Fruit fly (Drosophila melanogaster) whole organism, embryonic: ENCODE measurements around the gene CG15602.

Experiments used
- B-H1 ChIP-seq: fragments of 200-800 bp; sonication (Bioruptor generic); IDR thresholded peaks from 3 replicates; pipeline ENCODE4 v1.3.6; 2022; ENCODE audit warnings: missing biosample characterization, missing genetic modification characterization
- CG10274 ChIP-seq: fragments of 200-800 bp; sonication (Bioruptor generic); optimal IDR thresholded peaks from 3 replicates; lab custom pipeline; 2017; ENCODE audit warnings: missing biosample characterization, mild to moderate bottlenecking, missing genetic modification characterization
- CG10431 ChIP-seq: fragments of 200-800 bp; sonication (Bioruptor generic); optimal IDR thresholded peaks from 3 replicates; lab custom pipeline; 2018; ENCODE audit warnings: missing biosample characterization, mild to moderate bottlenecking, missing genetic modification characterization
- CG12219 ChIP-seq: fragments of 200-800 bp; sonication (Bioruptor generic); optimal IDR thresholded peaks from 3 replicates; lab custom pipeline; 2018; ENCODE audit warnings: missing biosample characterization, mild to moderate bottlenecking, missing genetic modification characterization
- CG14014 ChIP-seq: fragments of 200-800 bp; sonication (Bioruptor generic); IDR thresholded peaks from 2 replicates; pipeline ENCODE4 v1.3.6; 2022; ENCODE audit warnings: missing biosample characterization, missing genetic modification characterization
- CG15514 ChIP-seq: fragments of 200-800 bp; sonication (Bioruptor generic); optimal IDR thresholded peaks from 3 replicates; lab custom pipeline; 2017; ENCODE audit warnings: missing biosample characterization, missing genetic modification characterization, mild to moderate bottlenecking, moderate library complexity, missing genetic modification reagents
- CG17385 ChIP-seq: fragments of 200-800 bp; sonication (Bioruptor generic); optimal IDR thresholded peaks from 3 replicates; lab custom pipeline; 2018; ENCODE audit warnings: missing biosample characterization, mild to moderate bottlenecking, missing genetic modification characterization
- CG2116 ChIP-seq: fragments of 200-800 bp; sonication (Bioruptor generic); optimal IDR thresholded peaks from 3 replicates; lab custom pipeline; 2018; ENCODE audit warnings: missing biosample characterization, mild to moderate bottlenecking, missing genetic modification characterization
- CG2678 ChIP-seq: fragments of 200-800 bp; sonication (Bioruptor generic); optimal IDR thresholded peaks from 3 replicates; lab custom pipeline; 2019; ENCODE audit warnings: missing biosample characterization, mild to moderate bottlenecking, missing genetic modification characterization, moderate library complexity
- CG3847 ChIP-seq: fragments of 200-800 bp; sonication (Bioruptor generic); IDR thresholded peaks from 2 replicates; pipeline ENCODE4 v1.3.6; 2022; ENCODE audit warnings: missing biosample characterization, missing genetic modification characterization
- CG4617 ChIP-seq: fragments of 200-800 bp; sonication (Bioruptor generic); optimal IDR thresholded peaks from 3 replicates; lab custom pipeline; 2016; ENCODE audit warnings: missing biosample characterization, missing genetic modification characterization, borderline replicate concordance
- CG5953 ChIP-seq: fragments of 200-800 bp; sonication (Bioruptor generic); IDR thresholded peaks from 2 replicates; pipeline ENCODE4 v1.3.6; 2022; ENCODE audit warnings: missing biosample characterization, missing genetic modification characterization
- CG6254 ChIP-seq: fragments of 200-800 bp; sonication (Bioruptor generic); optimal IDR thresholded peaks from 3 replicates; lab custom pipeline; 2017; ENCODE audit warnings: mild to moderate bottlenecking, missing biosample characterization, missing genetic modification reagents, missing genetic modification characterization
- CG7271 ChIP-seq: fragments of 200-800 bp; sonication (Bioruptor generic); optimal IDR thresholded peaks from 2 replicates; lab custom pipeline; 2018; ENCODE audit warnings: missing biosample characterization, mild to moderate bottlenecking, missing genetic modification characterization, moderate library complexity
- CG7786 ChIP-seq: fragments of 200-800 bp; sonication (Bioruptor generic); optimal IDR thresholded peaks from 2 replicates; lab custom pipeline; 2016; ENCODE audit warnings: missing biosample characterization, missing genetic modification characterization
- CG9609 ChIP-seq: fragments of 200-800 bp; sonication (Bioruptor generic); optimal IDR thresholded peaks from 3 replicates; lab custom pipeline; 2016; ENCODE audit warnings: missing biosample characterization, missing genetic modification characterization
- CG9727 ChIP-seq: fragments of 200-800 bp; sonication (Bioruptor generic); optimal IDR thresholded peaks from 3 replicates; lab custom pipeline; 2017; ENCODE audit warnings: missing biosample characterization, mild to moderate bottlenecking, missing genetic modification characterization
- Chrac-16 ChIP-seq: fragments of 200-800 bp; sonication (Bioruptor generic); optimal IDR thresholded peaks from 3 replicates; lab custom pipeline; 2016; ENCODE audit warnings: missing biosample characterization, missing genetic modification characterization
- D19B ChIP-seq: fragments of 200-800 bp; sonication (Bioruptor generic); optimal IDR thresholded peaks from 2 replicates; lab custom pipeline; 2017; ENCODE audit warnings: missing biosample characterization, mild to moderate bottlenecking, missing genetic modification characterization
- Deaf1 ChIP-seq: fragments of 200-800 bp; optimal IDR thresholded peaks from 3 replicates; lab custom pipeline; 2019; ENCODE audit warnings: missing biosample characterization, mild to moderate bottlenecking, missing genetic modification characterization, moderate library complexity
- Eip74EF ChIP-seq, 2 experiments: fragments of 200-800 bp in 1 of 2; fragments of >200 bp in 1 of 2; sonication (Bioruptor generic) in 1 of 2; optimal IDR thresholded peaks; 2 replicates each; lab custom pipeline; 2017 to 2019; ENCODE audit warnings: missing biosample characterization in 2 of 2, missing genetic modification characterization in 2 of 2, mild to moderate bottlenecking in 1 of 2, moderate library complexity in 1 of 2
- Gug ChIP-seq: fragments of 200-800 bp; sonication (Bioruptor generic); IDR thresholded peaks from 4 replicates; pipeline ENCODE4 v1.3.6; 2022; ENCODE audit warnings: missing biosample characterization, missing genetic modification characterization
- H2.0 ChIP-seq: fragments of 200-800 bp; sonication (Bioruptor generic); IDR thresholded peaks from 2 replicates; pipeline ENCODE4 v1.3.6; 2022; ENCODE audit warnings: missing biosample characterization, missing genetic modification characterization
- Hr3 ChIP-seq: fragments of 200-800 bp; sonication (Bioruptor generic); optimal IDR thresholded peaks from 3 replicates; lab custom pipeline; 2016; ENCODE audit warnings: missing biosample characterization, missing genetic modification characterization
- Hr39 ChIP-seq: fragments of >200 bp; optimal IDR thresholded peaks from 2 replicates; lab custom pipeline; 2017
- Med ChIP-seq: fragments of 200-800 bp; sonication (Bioruptor generic); peaks from one replicate; lab custom pipeline; 2016; ENCODE audit warnings: missing biosample characterization, missing genetic modification characterization, mild to moderate bottlenecking, inconsistent platforms, moderate library complexity
- Meics ChIP-seq: fragments of 200-800 bp; sonication (Bioruptor generic); optimal IDR thresholded peaks from 2 replicates; lab custom pipeline; 2017; ENCODE audit warnings: missing biosample characterization, mild to moderate bottlenecking, missing genetic modification characterization
- NfI ChIP-seq: fragments of 200-800 bp; sonication (Bioruptor generic); optimal IDR thresholded peaks from 3 replicates; lab custom pipeline; 2018; ENCODE audit warnings: missing biosample characterization, mild to moderate bottlenecking, missing genetic modification characterization, moderate library complexity
- Scr ChIP-seq: fragments of 200-800 bp; sonication (Bioruptor generic); IDR thresholded peaks from 2 replicates; pipeline ENCODE4 v1.3.6; 2022; ENCODE audit warnings: missing biosample characterization, missing genetic modification characterization; ENCODE audit not compliant: partially characterized antibody
- ara ChIP-seq: fragments of 200-800 bp; sonication (Bioruptor generic); IDR thresholded peaks from 2 replicates; pipeline ENCODE4 v1.3.6; 2022; ENCODE audit warnings: missing biosample characterization, missing genetic modification characterization
- bbx ChIP-seq: fragments of 200-800 bp; sonication (Bioruptor generic); IDR thresholded peaks from 2 replicates; pipeline ENCODE4 v1.3.6; 2022; ENCODE audit warnings: missing biosample characterization, missing genetic modification characterization; ENCODE audit not compliant: partially characterized antibody
- br ChIP-seq: fragments of >200 bp; optimal IDR thresholded peaks from 2 replicates; lab custom pipeline; 2017
- ind ChIP-seq: fragments of 200-800 bp; sonication (Bioruptor generic); optimal IDR thresholded peaks from 3 replicates; lab custom pipeline; 2016; ENCODE audit warnings: missing biosample characterization, missing genetic modification characterization
- ken ChIP-seq: fragments of 200-800 bp; sonication (Bioruptor generic); IDR thresholded peaks from 3 replicates; pipeline ENCODE4 v1.3.6; 2022; ENCODE audit warnings: missing biosample characterization, missing genetic modification characterization
- nmo ChIP-seq: fragments of 200-800 bp; sonication (Bioruptor generic); optimal IDR thresholded peaks from 2 replicates; lab custom pipeline; 2018; ENCODE audit warnings: missing biosample characterization, mild to moderate bottlenecking, missing genetic modification characterization, moderate library complexity
- schlank ChIP-seq: fragments of 200-800 bp; sonication (Bioruptor generic); optimal IDR thresholded peaks from 2 replicates; lab custom pipeline; 2018; ENCODE audit warnings: missing biosample characterization, mild to moderate bottlenecking, missing genetic modification characterization
- sr ChIP-seq: fragments of 200-800 bp; sonication (Bioruptor generic); IDR thresholded peaks from 3 replicates; pipeline ENCODE4 v1.3.6; 2022; ENCODE audit warnings: missing biosample characterization, missing genetic modification characterization
- zfh1 ChIP-seq: fragments of 200-800 bp; sonication (Bioruptor generic); IDR thresholded peaks from 3 replicates; pipeline ENCODE4 v1.3.6; 2022; ENCODE audit warnings: missing biosample characterization, missing genetic modification characterization

CG15602 gene

DNA sequence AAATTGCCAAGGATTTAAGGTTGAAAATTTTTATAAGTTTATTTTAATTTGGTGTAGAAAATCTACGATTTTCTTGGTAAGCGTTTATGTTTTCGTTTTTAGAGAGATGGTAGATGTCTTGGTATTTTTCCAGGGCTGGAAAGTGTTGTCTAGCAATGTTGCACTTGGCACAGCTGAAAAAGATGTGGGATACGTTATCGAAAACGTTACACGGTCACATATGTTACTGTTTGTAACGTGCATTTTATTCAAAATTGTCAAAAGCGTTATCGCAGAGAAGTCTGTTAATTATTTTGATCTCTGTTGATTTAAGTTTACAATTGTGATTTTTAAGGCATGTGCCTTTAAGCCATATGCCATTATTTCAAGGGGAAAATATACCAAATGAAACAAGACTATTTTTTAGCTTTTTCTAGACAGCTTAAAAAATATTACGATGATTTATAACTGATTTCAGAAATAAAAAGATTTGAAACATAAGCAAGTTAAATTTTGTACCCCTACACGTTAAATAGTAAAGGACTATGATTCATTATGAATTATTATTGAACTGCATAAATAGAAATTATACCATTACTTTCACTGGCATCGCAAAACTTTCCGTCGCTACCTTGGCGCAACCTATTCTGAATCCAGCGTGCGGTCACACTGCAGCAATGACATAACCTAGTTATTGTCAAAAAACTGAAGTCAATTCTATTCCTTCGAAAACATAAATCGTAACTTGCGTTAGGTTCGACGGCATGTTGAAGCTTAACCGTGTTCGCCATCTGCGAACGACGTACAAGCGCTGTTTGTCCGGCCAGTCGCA is 13.6 kb upstream of the CG15602 start, which contains the start of the genes Paf-AHalpha and mRpS30 (continued):
- TF ChIP-seq Meics (GFP tag; lab: Kevin White, UChicago) (no peak), CG7271 (tag; lab: Kevin White, UChicago) (no peak), CG12219 (GFP tag; lab: Kevin White, UChicago) (no peak), CG7786 (GFP tag; lab: Kevin White, UChicago) (no peak), CG2116 (GFP tag; lab: Kevin White, UChicago) (peak; percentile 98), CG2678 (no peak), ara (GFP tag; lab: Robert Waterston, UW) (no peak), D19B (GFP tag; lab: Kevin White, UChicago) (no peak), ken (GFP tag; lab: Robert Waterston, UW) (no peak), CG6254 (GFP tag; lab: Kevin White, UChicago) (no peak), sr (no peak), B-H1 (no peak), Hr39 (lab: Kevin White, UChicago) (no peak), Hr3 (GFP tag; lab: Kevin White, UChicago) (no peak), CG9609 (GFP tag; lab: Kevin White, UChicago) (no peak), Eip74EF (GFP tag; optimal IDR thresholded peaks at IDR 0.05; lab: Kevin White, UChicago) (no peak), schlank (tag; lab: Kevin White, UChicago) (no peak), CG10431 (GFP tag; lab: Kevin White, UChicago) (no peak), CG14014 (GFP tag; lab: Robert Waterston, UW) (no peak), Scr (peak; percentile 14; the same call in 1 of the 2 replicates), zfh1 (GFP tag; lab: Robert Waterston, UW) (0 out of 3 replicates have a peak, but pooled peaks have one; percentile 28)

DNA sequence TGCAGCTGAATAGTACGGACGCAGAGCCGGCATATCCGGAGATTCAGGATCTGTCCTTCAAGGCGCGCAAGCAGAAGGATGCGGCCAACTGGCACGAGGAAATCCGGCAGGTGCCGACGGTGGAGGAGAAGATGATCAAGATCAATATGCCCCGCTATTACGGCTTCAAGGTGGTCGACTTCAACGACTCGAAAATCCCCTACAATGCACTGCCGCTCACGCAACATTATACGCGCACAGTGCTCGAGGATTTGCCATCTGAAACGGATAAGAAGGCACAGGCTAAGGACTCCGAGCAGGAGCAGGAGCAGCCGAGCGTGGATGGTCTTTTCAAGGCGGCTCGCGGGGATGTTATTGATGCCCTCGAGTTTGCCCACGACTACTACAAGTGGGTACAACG is 13.0 kb upstream of the CG15602 start:
- no peak for TF ChIP-seq Chrac-16 (GFP tag; lab: Kevin White, UChicago)
- no peak for TF ChIP-seq CG3847 (GFP tag; lab: Robert Waterston, UW)
- peak; percentile 93 for TF ChIP-seq CG10274 (GFP tag; lab: Kevin White, UChicago)
- peak; percentile 15 for TF ChIP-seq Med (GFP tag; lab: Kevin White, UChicago)
- TF ChIP-seq CG9727 (GFP tag; lab: Kevin White, UChicago) = no peak
- no peak for TF ChIP-seq H2.0 (GFP tag; lab: Robert Waterston, UW)
- TF ChIP-seq ind (GFP tag; lab: Kevin White, UChicago) = no peak
- TF ChIP-seq Gug (GFP tag; lab: Robert Waterston, UW) = no peak
- no peak for TF ChIP-seq CG17385 (GFP tag; lab: Kevin White, UChicago)
- no peak for TF ChIP-seq CG15514
- no peak for TF ChIP-seq CG5953 (GFP tag; lab: Robert Waterston, UW)
- no peak for TF ChIP-seq br (lab: Kevin White, UChicago)
- no peak for TF ChIP-seq Deaf1 (tag; lab: Kevin White, UChicago)
- TF ChIP-seq CG4617 (GFP tag; lab: Kevin White, UChicago) = no peak
- TF ChIP-seq NfI (GFP tag; lab: Kevin White, UChicago) = no peak
- no peak for TF ChIP-seq nmo
- 0 out of 2 replicates have a peak, but pooled peaks have one; percentile 0 for TF ChIP-seq bbx (GFP tag; lab: Robert Waterston, UW)
